Fruit fly (Drosophila melanogaster): ENCODE measurements around the gene hyx.
A peak's percentile ranks its signal among the peaks of the same experiment; 100 is the strongest.

Gene hyx

DNA sequence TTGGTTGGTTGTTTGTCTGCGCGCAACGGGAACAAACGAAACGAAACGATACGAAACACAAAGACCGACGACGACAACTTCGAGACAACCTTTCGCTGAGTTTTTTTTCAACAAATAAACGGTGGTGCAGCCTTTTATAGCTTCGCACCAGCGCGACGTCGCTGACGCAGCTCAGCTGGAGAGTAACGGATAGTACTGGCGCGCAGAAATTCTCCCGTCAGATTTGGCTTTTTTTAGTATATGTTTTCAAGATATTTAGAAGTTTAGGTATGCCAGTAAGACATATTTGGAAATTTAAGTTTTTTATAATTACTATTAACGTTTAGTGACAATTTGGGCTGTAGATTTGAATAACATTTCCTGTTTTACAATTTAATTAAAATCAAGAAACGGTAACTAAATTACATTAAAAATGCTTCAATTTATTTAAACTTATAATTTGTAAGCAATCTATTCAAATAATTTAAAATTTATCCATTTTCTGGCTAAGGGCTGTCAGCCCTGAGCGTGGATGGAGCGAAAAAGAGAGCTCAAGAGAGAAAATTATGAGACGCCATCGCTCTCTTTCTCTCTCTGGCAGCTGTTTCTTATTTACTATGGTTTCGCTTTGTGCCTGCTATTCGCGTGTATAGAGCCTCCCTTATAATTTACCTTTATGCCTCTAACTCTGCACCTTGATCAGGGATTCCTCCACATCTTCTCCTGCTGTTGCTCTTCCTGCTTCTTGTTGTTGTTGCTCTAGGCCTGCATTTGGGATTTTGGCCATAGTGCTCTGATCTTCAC is 4.8 kb upstream of the hyx start (continued):
- peak; percentile 83 for TF ChIP-seq CG17385 (GFP tag; optimal IDR thresholded peaks at IDR 0.05)
- peak; percentile 41 for TF ChIP-seq chn (GFP tag; optimal IDR thresholded peaks at IDR 0.05)
- peak; percentile 50; the same call in 1 of the 2 replicates for TF ChIP-seq Bgb (GFP tag; IDR thresholded peaks at IDR 0.05; ENCODE audit: partially characterized antibody)
- peak; percentile 7 for TF ChIP-seq MESR4 (GFP tag; optimal IDR thresholded peaks at IDR 0.05)
- TF ChIP-seq CG7786 (GFP tag; optimal IDR thresholded peaks at IDR 0.05) = peak; percentile 3
- no peak for TF ChIP-seq CG14965 (GFP tag; optimal IDR thresholded peaks at IDR 0.05; ENCODE audit: borderline replicate concordance)
- TF ChIP-seq peb (GFP tag; IDR thresholded peaks at IDR 0.05) = peak; percentile 42; the same call in 1 of the 2 replicates
- no peak for TF ChIP-seq CG11398 (GFP tag; optimal IDR thresholded peaks at IDR 0.05)
- no peak for TF ChIP-seq pum (GFP tag; optimal IDR thresholded peaks at IDR 0.05)
- TF ChIP-seq aop (GFP tag; IDR thresholded peaks at IDR 0.05) = no peak
- peak; percentile 39 for TF ChIP-seq CG3838 (GFP tag; optimal IDR thresholded peaks at IDR 0.05)
- TF ChIP-seq CrebB (tag; optimal IDR thresholded peaks at IDR 0.05) = peak; percentile 40
- TF ChIP-seq Hmr (GFP tag; optimal IDR thresholded peaks at IDR 0.05) = peak; percentile 91
- peak; percentile 75 for TF ChIP-seq az2 (GFP tag; optimal IDR thresholded peaks at IDR 0.05)
- TF ChIP-seq tin (GFP tag; optimal IDR thresholded peaks at IDR 0.05) = peak; percentile 70
- TF ChIP-seq zen2 (GFP tag; IDR thresholded peaks at IDR 0.05; ENCODE audit: partially characterized antibody) = no peak
- TF ChIP-seq gcm (GFP tag; optimal IDR thresholded peaks at IDR 0.05) = peak; percentile 86
- TF ChIP-seq CG7372 (GFP tag; IDR thresholded peaks at IDR 0.05) = 0 out of 2 replicates have a peak, but pooled peaks have one; percentile 47
- no peak for TF ChIP-seq nerfin-2 (GFP tag; IDR thresholded peaks at IDR 0.05; ENCODE audit: partially characterized antibody)
- no peak for TF ChIP-seq Dip2 (GFP tag; IDR thresholded peaks at IDR 0.05)
- TF ChIP-seq vfl (GFP tag; optimal IDR thresholded peaks at IDR 0.05) = peak; percentile 38
- 0 out of 2 replicates have a peak, but pooled peaks have one; percentile 21 for TF ChIP-seq cas (GFP tag; IDR thresholded peaks at IDR 0.05)
- peak; percentile 18 for TF ChIP-seq CG8944 (GFP tag; optimal IDR thresholded peaks at IDR 0.05)
- peak; percentile 89 for TF ChIP-seq dmrt99B (tag; optimal IDR thresholded peaks at IDR 0.05)
- no peak for TF ChIP-seq CG7963 (GFP tag; IDR thresholded peaks at IDR 0.05; ENCODE audit: partially characterized antibody)
- TF ChIP-seq hth (optimal IDR thresholded peaks at IDR 0.05) = no peak
- TF ChIP-seq CG34422 (GFP tag; IDR thresholded peaks at IDR 0.05) = peak; percentile 72; the same call in 2 of the 3 replicates
- peak; percentile 82 for TF ChIP-seq CG10209 (GFP tag; optimal IDR thresholded peaks at IDR 0.05)
- peak; percentile 77 for TF ChIP-seq HHEX (GFP tag; optimal IDR thresholded peaks at IDR 0.05)
- no peak for TF ChIP-seq CG11560 (tag; IDR thresholded peaks at IDR 0.05)
- no peak for TF ChIP-seq Antp (GFP tag; optimal IDR thresholded peaks at IDR 0.05)
- no peak for TF ChIP-seq CG9797 (GFP tag; optimal IDR thresholded peaks at IDR 0.05)
- TF ChIP-seq sqz (GFP tag; optimal IDR thresholded peaks at IDR 0.05) = peak; percentile 97
- TF ChIP-seq E2f1 (GFP tag; IDR thresholded peaks at IDR 0.05) = 0 out of 2 replicates have a peak, but pooled peaks have one; percentile 19
- TF ChIP-seq fd3F (GFP tag; optimal IDR thresholded peaks at IDR 0.05) = peak; percentile 70
- peak; percentile 78 for TF ChIP-seq NfI (GFP tag; optimal IDR thresholded peaks at IDR 0.05)
- no peak for TF ChIP-seq Optix (GFP tag; IDR thresholded peaks at IDR 0.05)
- no peak for TF ChIP-seq CG14667 (GFP tag; IDR thresholded peaks at IDR 0.05)
- TF ChIP-seq YL-1 (GFP tag; optimal IDR thresholded peaks at IDR 0.05) = peak; percentile 81
- no peak for TF ChIP-seq NK7.1 (GFP tag; optimal IDR thresholded peaks at IDR 0.05)
- TF ChIP-seq CG11093 (GFP tag; IDR thresholded peaks at IDR 0.05) = no peak
- no peak for TF ChIP-seq hb (GFP tag; IDR thresholded peaks at IDR 0.05; ENCODE audit: partially characterized antibody)
- TF ChIP-seq bbx (GFP tag; IDR thresholded peaks at IDR 0.05; ENCODE audit: partially characterized antibody) = peak; percentile 75
- TF ChIP-seq CG9932 (GFP tag; IDR thresholded peaks at IDR 0.05) = peak; percentile 57; the same call in 1 of the 2 replicates
- no peak for TF ChIP-seq Scr (GFP tag; IDR thresholded peaks at IDR 0.05; ENCODE audit: partially characterized antibody)
- TF ChIP-seq BtbVII (GFP tag; optimal IDR thresholded peaks at IDR 0.05) = peak; percentile 87
- peak; percentile 82 for TF ChIP-seq Deaf1 (tag; optimal IDR thresholded peaks at IDR 0.05)
- peak; percentile 44 for TF ChIP-seq CG6654 (GFP tag; optimal IDR thresholded peaks at IDR 0.05)
- peak; percentile 19; the same call in 1 of the 2 replicates for TF ChIP-seq al (GFP tag; IDR thresholded peaks at IDR 0.05)
